Fruit fly (Drosophila melanogaster) whole organism, wandering third instar larva: ENCODE results near the gene CG13917.
A peak's percentile ranks its signal among the peaks of the same experiment; 100 is the strongest.

Experiments used
- Abd-B ChIP-seq: fragments of >200 bp; optimal IDR thresholded peaks from 2 replicates; lab custom pipeline; 2017; ENCODE audit warnings: missing biosample characterization, missing genetic modification characterization
- CG32264 ChIP-seq: fragments of 200-800 bp; sonication (Bioruptor generic); optimal IDR thresholded peaks from 2 replicates; lab custom pipeline; 2016; ENCODE audit warnings: missing biosample characterization, missing genetic modification characterization
- CG9705 ChIP-seq: fragments of 200-800 bp; sonication (Bioruptor generic); optimal IDR thresholded peaks from 2 replicates; lab custom pipeline; 2018; ENCODE audit warnings: missing biosample characterization, mild to moderate bottlenecking, missing genetic modification characterization
- CrebA ChIP-seq: fragments of 200-800 bp; sonication (Bioruptor generic); optimal IDR thresholded peaks from 2 replicates; lab custom pipeline; 2016; ENCODE audit warnings: missing biosample characterization, mild to moderate bottlenecking, missing genetic modification characterization, borderline replicate concordance
- Dfd ChIP-seq: fragments of >200 bp; optimal IDR thresholded peaks from 2 replicates; lab custom pipeline; 2017; ENCODE audit warnings: missing biosample characterization, missing genetic modification characterization
- Dif ChIP-seq: fragments of 200-275, 200-300 bp; sonication (Bioruptor generic); optimal IDR thresholded peaks from 2 replicates; lab custom pipeline; 2018; ENCODE audit warnings: missing biosample characterization, missing genetic modification characterization; ENCODE audit not compliant: partially characterized antibody
- GATAd ChIP-seq: sonication (Bioruptor generic); optimal IDR thresholded peaks from 2 replicates; lab custom pipeline; 2016; ENCODE audit warnings: missing biosample characterization, missing genetic modification characterization
- HLH106 ChIP-seq: fragments of 200-800 bp; optimal IDR thresholded peaks from 3 replicates; lab custom pipeline; 2019; ENCODE audit warnings: missing biosample characterization, mild to moderate bottlenecking, missing genetic modification characterization, moderate library complexity
- Hr78 ChIP-seq: fragments of >200 bp; optimal IDR thresholded peaks from 2 replicates; lab custom pipeline; 2017; ENCODE audit warnings: missing biosample characterization, missing genetic modification characterization
- Hr83 ChIP-seq: fragments of 200-300 bp; sonication (Bioruptor generic); optimal IDR thresholded peaks from 2 replicates; lab custom pipeline; 2016; ENCODE audit warnings: missing biosample characterization, mild to moderate bottlenecking, missing genetic modification characterization, moderate library complexity; ENCODE audit not compliant: poor library complexity, severe bottlenecking
- Myc ChIP-seq: fragments of >200 bp; optimal IDR thresholded peaks from 2 replicates; lab custom pipeline; 2017
- N ChIP-seq: fragments of >200 bp; optimal IDR thresholded peaks from 2 replicates; lab custom pipeline; 2018; ENCODE audit warnings: missing biosample characterization, missing external identifiers, missing genetic modification characterization
- OdsH ChIP-seq: fragments of 200-800 bp; sonication (Bioruptor generic); optimal IDR thresholded peaks from 2 replicates; lab custom pipeline; 2016; ENCODE audit warnings: missing biosample characterization, mild to moderate bottlenecking, missing genetic modification characterization
- Rel ChIP-seq, 2 experiments: fragments of 200-800 bp; sonication (Bioruptor generic) in 1 of 2; optimal IDR thresholded peaks; 2 replicates in 1 of 2; 3 replicates in 1 of 2; lab custom pipeline; 2016 to 2019; ENCODE audit warnings: mild to moderate bottlenecking in 2 of 2, missing biosample characterization in 2 of 2, missing genetic modification characterization in 2 of 2, moderate library complexity in 1 of 2
- Sp1 ChIP-seq: fragments of 200-800 bp; sonication (Bioruptor generic); optimal IDR thresholded peaks from 3 replicates; lab custom pipeline; 2019; ENCODE audit warnings: missing biosample characterization, mild to moderate bottlenecking, missing genetic modification characterization, moderate library complexity
- brk ChIP-seq: fragments of 200-800 bp; sonication (Bioruptor generic); optimal IDR thresholded peaks from 2 replicates; lab custom pipeline; 2016; ENCODE audit warnings: missing biosample characterization, mild to moderate bottlenecking, missing genetic modification characterization
- dmrt93B ChIP-seq: fragments of 200-800 bp; sonication (Bioruptor generic); optimal IDR thresholded peaks from 2 replicates; lab custom pipeline; 2018; ENCODE audit warnings: missing biosample characterization, mild to moderate bottlenecking, missing genetic modification characterization
- ey ChIP-seq: fragments of 200-800 bp; sonication (Bioruptor generic); optimal IDR thresholded peaks from 2 replicates; lab custom pipeline; 2016; ENCODE audit warnings: missing biosample characterization, missing genetic modification characterization
- foxo ChIP-seq, 2 experiments: fragments of 200-800 bp; sonication (Bioruptor generic); optimal IDR thresholded peaks; 2 replicates in 1 of 2; 3 replicates in 1 of 2; lab custom pipeline; 2016 to 2017; ENCODE audit warnings: missing biosample characterization in 2 of 2, missing genetic modification characterization in 2 of 2
- fru ChIP-seq: fragments of 200-800 bp; sonication (Bioruptor generic); optimal IDR thresholded peaks from 3 replicates; lab custom pipeline; 2016; ENCODE audit warnings: missing biosample characterization, mild to moderate bottlenecking, missing genetic modification characterization
- h ChIP-seq: fragments of 200-800 bp; sonication (Bioruptor generic); optimal IDR thresholded peaks from 3 replicates; lab custom pipeline; 2016; ENCODE audit warnings: missing biosample characterization, mild to moderate bottlenecking, missing genetic modification characterization
- psq ChIP-seq: fragments of 200-800 bp; sonication (Bioruptor generic); optimal IDR thresholded peaks from 3 replicates; lab custom pipeline; 2017; ENCODE audit warnings: missing biosample characterization, mild to moderate bottlenecking, missing genetic modification characterization, moderate library complexity
- rgr ChIP-seq: fragments of 200-800 bp; sonication (Bioruptor generic); optimal IDR thresholded peaks from 3 replicates; lab custom pipeline; 2016; ENCODE audit warnings: missing biosample characterization, mild to moderate bottlenecking, missing genetic modification characterization
- sage ChIP-seq: fragments of 200-800 bp; sonication (Bioruptor generic); optimal IDR thresholded peaks from 2 replicates; lab custom pipeline; 2016; ENCODE audit warnings: missing biosample characterization, mild to moderate bottlenecking, missing genetic modification characterization
- sv ChIP-seq: fragments of 200-800 bp; sonication (Bioruptor generic); optimal IDR thresholded peaks from 3 replicates; lab custom pipeline; 2016; ENCODE audit warnings: missing biosample characterization, missing genetic modification characterization
- woc ChIP-seq: sonication (Bioruptor generic); optimal IDR thresholded peaks from 2 replicates; lab custom pipeline; 2016; ENCODE audit warnings: missing biosample characterization, mild to moderate bottlenecking, missing genetic modification characterization

The CG13917 gene

DNA sequence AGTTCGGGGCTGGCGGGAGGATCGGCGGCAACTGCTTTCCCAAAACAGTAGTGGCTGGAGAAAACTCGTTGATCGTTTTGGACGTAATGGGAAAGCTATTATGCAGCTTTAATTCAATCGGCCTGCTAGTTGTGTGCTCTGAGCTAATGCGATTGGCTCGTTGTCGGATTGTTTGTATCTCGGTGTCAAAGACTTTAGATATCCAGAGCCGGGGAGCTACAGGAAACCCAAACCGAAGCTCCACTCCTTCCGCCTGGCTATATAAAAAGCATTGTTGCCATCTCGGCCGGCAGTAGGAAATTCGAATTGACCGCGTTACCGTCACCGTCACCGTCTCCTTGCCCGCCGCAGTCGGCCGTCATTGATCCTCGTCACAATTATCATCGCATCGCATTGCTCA is 11.4 kb upstream of the CG13917 start, which contains the start of gene CG12003:
Gene CG12003, plus strand, starts transcription at position 301 of the 400 bp plus-strand sequence.
- TF ChIP-seq GATAd (GFP tag; lab: Kevin White, UChicago) (no peak), brk (GFP tag; lab: Kevin White, UChicago) (no peak), N (no peak), HLH106 (no peak), Dif (no peak), h (GFP tag; lab: Kevin White, UChicago) (no peak), sv (no peak), sage (GFP tag; lab: Kevin White, UChicago) (no peak), Abd-B (GFP tag; lab: Kevin White, UChicago) (no peak), OdsH (GFP tag; lab: Kevin White, UChicago) (no peak), psq (no peak), fru (no peak)

DNA sequence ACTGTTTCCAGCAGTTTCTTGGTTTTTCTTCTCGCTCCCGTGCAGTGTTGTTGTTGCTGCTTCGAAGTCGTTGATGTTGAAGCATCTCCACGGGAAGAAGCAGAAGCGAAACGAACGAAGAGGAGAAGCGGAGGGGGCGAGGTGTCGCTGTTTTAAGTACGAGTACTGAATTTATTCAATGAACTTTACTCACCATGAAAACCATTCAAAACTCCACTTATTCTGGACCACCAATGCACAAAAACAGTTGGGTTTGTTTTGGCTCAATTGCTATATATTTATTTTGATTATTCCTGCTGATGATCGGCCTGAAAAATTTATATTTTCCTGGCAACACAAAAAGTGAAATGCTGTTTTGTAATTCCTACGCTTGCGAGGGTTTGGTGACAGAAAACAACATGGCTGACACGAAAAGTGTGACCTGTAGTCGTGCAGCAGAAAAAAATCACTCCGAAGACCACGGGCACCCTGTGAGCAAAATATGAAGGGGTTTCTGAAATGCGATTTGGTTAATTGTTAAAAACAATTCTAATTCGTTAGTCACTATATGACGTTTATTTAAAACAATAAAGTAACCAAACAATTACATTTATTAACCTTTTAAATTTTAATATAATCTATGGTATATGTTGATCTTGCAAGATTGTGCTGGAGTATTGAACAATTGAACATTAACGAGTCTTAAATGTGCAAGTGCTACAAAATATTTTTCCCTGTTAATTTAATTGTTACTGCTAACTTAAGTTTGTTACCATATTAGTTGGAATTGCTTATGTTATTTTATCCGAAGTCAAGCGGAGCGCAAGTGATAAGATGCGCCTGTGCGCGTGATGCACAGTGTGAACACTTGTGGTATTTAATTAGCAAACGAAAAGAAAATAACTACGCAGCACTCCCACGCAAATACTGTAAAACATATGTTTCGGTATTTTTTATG is 8.0 kb upstream of the CG13917 start, which contains the start of gene CG7879:
Gene CG7879, minus strand, starts transcription at position 384 of the 937 bp plus-strand sequence.
- TF ChIP-seq woc (GFP tag; lab: Kevin White, UChicago) (peak; percentile 41), h (GFP tag; lab: Kevin White, UChicago) (peak; percentile 34), dmrt93B (GFP tag; lab: Kevin White, UChicago) (no peak), foxo (GFP tag; optimal IDR thresholded peaks at IDR 0.05; lab: Kevin White, UChicago) (peak in 1 of 2 experiments; percentile 28), rgr (GFP tag; lab: Kevin White, UChicago) (peak; percentile 22), Hr78 (GFP tag; lab: Kevin White, UChicago) (no peak), sv (peak; percentile 48), Rel (GFP tag; optimal IDR thresholded peaks at IDR 0.05; lab: Kevin White, UChicago) (no peak), Rel (tag; optimal IDR thresholded peaks at IDR 0.05; lab: Kevin White, UChicago) (peak; percentile 36), GATAd (GFP tag; lab: Kevin White, UChicago) (no peak), Sp1 (GFP tag; lab: Kevin White, UChicago) (peak; percentile 9), CG32264 (GFP tag; lab: Kevin White, UChicago) (no peak), HLH106 (peak; percentile 44), psq (peak; percentile 49)
- TF ChIP-seq, all 38 proteins: peak for 9

DNA sequence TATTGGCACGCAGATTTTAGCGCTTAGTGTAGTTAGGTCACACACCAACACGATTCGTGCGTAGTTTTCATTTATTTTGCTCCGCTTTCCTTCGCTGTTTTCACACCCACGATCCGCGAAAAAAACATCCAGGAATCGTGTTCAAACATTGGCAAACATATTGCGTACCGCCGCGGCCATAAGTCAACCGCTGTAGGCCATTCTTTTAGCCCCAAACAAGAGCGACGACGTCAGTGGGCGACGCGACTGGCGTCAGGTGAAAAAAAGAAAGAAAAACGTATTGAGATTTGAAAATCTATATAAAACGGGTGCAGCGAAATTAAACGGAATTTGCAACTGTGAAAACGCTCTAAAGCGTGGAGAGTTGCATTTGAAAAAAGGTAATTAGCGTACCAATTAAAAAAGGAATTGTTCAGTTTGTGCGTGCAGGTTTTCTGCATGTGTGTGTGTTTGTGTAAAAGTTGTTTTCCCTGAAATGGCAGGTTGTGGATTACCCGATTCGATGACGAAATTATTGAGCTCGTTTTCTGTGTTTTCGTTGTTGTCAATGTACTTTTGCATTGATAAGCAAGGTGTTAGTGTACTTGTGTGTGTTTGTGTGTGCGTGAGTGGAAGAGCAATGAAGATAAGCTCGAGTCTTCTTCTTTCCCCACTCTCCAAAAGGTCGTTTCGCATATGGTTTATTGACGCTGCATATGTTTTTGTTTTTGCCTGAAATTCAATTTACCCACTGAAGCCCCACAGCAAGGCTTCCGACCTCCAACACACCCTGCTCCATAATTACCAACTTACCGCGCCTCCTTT is 7.1 kb upstream of the CG13917 start, which contains the start of gene Tmep:
Gene Tmep, plus strand, starts transcription at position 20 of the 804 bp plus-strand sequence.
- TF ChIP-seq OdsH (GFP tag; lab: Kevin White, UChicago) (peak; percentile 30), fru (peak; percentile 7), Dfd (GFP tag; lab: Kevin White, UChicago) (no peak), Sp1 (GFP tag; lab: Kevin White, UChicago) (peak; percentile 22), CrebA (GFP tag; lab: Kevin White, UChicago) (no peak), ey (no peak), Rel (GFP tag; optimal IDR thresholded peaks at IDR 0.05; lab: Kevin White, UChicago) (no peak), Rel (tag; optimal IDR thresholded peaks at IDR 0.05; lab: Kevin White, UChicago) (peak; percentile 85), CG9705 (no peak), Myc (lab: Kevin White, UChicago) (peak; percentile 15), Hr83 (GFP tag; lab: Kevin White, UChicago) (peak; percentile 19)

DNA sequence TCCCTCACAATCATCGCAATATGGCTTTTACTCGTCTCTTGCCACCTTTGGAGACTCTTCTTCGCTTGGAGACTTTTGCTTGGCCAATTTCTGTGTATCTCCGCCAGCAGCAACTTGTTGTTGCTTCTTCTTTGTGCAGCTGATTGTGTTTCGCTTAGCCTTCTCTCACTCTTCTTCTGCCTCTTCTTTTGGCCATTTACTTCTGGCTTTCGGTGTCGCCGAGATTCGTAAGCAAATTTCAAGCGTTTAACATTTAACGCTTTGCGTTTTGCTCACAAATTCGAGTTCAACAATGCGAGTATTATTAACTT is 6.6 kb upstream of the CG13917 start:
- peak; percentile 88 for TF ChIP-seq psq
- TF ChIP-seq Hr78 (GFP tag; lab: Kevin White, UChicago) = no peak
- no peak for TF ChIP-seq dmrt93B (GFP tag; lab: Kevin White, UChicago)

DNA sequence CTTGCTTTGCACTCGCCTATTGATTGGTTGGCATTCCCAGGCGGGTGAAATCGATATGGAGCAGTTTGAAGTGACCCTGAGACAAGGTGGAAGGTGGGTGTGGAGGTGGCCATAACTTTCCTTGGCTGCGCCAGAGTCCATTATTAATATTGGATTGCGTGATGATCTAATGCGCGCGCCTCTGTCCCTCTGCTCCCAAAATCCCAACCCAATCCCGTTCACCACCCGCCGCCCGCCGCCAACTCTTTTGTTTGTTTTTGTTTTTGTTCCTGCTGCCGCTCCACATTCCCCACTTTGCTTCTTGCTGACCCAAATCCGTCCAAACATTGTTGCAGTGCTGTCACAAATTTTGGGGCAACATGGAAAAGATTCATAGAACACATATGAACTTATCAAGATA is 5.4 kb upstream of the CG13917 start:
- TF ChIP-seq CrebA (GFP tag; lab: Kevin White, UChicago) (no peak), sv (no peak), CG32264 (GFP tag; lab: Kevin White, UChicago) (no peak)
